Worm (Caenorhabditis elegans): ENCODE measurements around the gene F29A7.3.

- TF ChIP-seq mab-5 (tag; optimal IDR thresholded peaks at IDR 0.05) (no peak), unc-39 (tag; optimal IDR thresholded peaks at IDR 0.05) (no peak), nhr-76 (tag; optimal IDR thresholded peaks at IDR 0.05) (no peak), pha-4 (tag; optimal IDR thresholded peaks at IDR 0.05) (no peak), unc-62 (GFP tag; optimal IDR thresholded peaks at IDR 0.05) (no peak), lin-13 (tag; optimal IDR thresholded peaks at IDR 0.05) (no peak), nhr-12 (tag; optimal IDR thresholded peaks at IDR 0.05) (no peak), mep-1 (tag; optimal IDR thresholded peaks at IDR 0.05) (no peak), snpc-4 (tag; optimal IDR thresholded peaks at IDR 0.05) (no peak), bed-3 (GFP tag; optimal IDR thresholded peaks at IDR 0.05) (no peak), ham-2 (GFP tag; optimal IDR thresholded peaks at IDR 0.05) (no peak), hlh-1 (tag; optimal IDR thresholded peaks at IDR 0.05) (peak; percentile 88), elt-3 (tag; optimal IDR thresholded peaks at IDR 0.05) (no peak), nhr-237 (tag; optimal IDR thresholded peaks at IDR 0.05) (no peak)
Observed at ce11 chrII:2769021-2769420, 15.9 kb downstream of the F29A7.3 start, which contains the start of gene F08D12.7.
